Fruit fly (Drosophila melanogaster): ENCODE measurements around the gene CG13069.

- TF ChIP-seq Sin3A (optimal IDR thresholded peaks at IDR 0.05): no peak
- TF ChIP-seq psq (optimal IDR thresholded peaks at IDR 0.05): no peak
- no peak for TF ChIP-seq h (optimal IDR thresholded peaks at IDR 0.05)
Measured at dm6 chr3L:16305820-16306650, 40.9 kb downstream of the CG13069 start, which contains the start of the genes CG13043 and CG13063.
